Worm (Caenorhabditis elegans): ENCODE data around the gene R03G5.6.

Gene R03G5.6

ce11 chrX:7787885-7788353, 28.8 kb downstream of the R03G5.6 start, which contains the start of gene ZK154.5 (continued):
- no peak for TF ChIP-seq nhr-41 (GFP tag; IDR thresholded peaks at IDR 0.05)
- peak; percentile 43 for TF ChIP-seq mxl-3 (GFP tag; optimal IDR thresholded peaks at IDR 0.05)
- TF ChIP-seq ceh-62 (tag; optimal IDR thresholded peaks at IDR 0.05) = no peak
- TF ChIP-seq dve-1 (tag; optimal IDR thresholded peaks at IDR 0.05; ENCODE audit: insufficient read depth) = peak; percentile 62
- no peak for TF ChIP-seq nhr-11 (tag; optimal IDR thresholded peaks at IDR 0.05)
- no peak for TF ChIP-seq Y5F2A.4 (GFP tag; optimal IDR thresholded peaks at IDR 0.05)
- TF ChIP-seq nhr-28 (tag; optimal IDR thresholded peaks at IDR 0.05) = peak; percentile 20
- no peak for TF ChIP-seq snpc-1.2 (GFP tag; IDR thresholded peaks at IDR 0.05)
- TF ChIP-seq hlh-30 (tag; optimal IDR thresholded peaks at IDR 0.05; ENCODE audit: insufficient read depth) = peak; percentile 58
- TF ChIP-seq hlh-11 (tag; optimal IDR thresholded peaks at IDR 0.05) = peak; percentile 43
- TF ChIP-seq php-3 (GFP tag; IDR thresholded peaks at IDR 0.05) = no peak
- TF ChIP-seq egl-27 (tag; optimal IDR thresholded peaks at IDR 0.05) = no peak
- 0 out of 2 replicates have a peak, but pooled peaks have one; percentile 16 for TF ChIP-seq ctbp-1 (GFP tag; IDR thresholded peaks at IDR 0.05)
- TF ChIP-seq ztf-11 (tag; optimal IDR thresholded peaks at IDR 0.05) = no peak
- no peak for TF ChIP-seq nhr-25 (tag; optimal IDR thresholded peaks at IDR 0.05; ENCODE audit: borderline replicate concordance, insufficient read depth)
- no peak for TF ChIP-seq zfp-2 (tag; optimal IDR thresholded peaks at IDR 0.05)
- TF ChIP-seq pha-4 (GFP tag; IDR thresholded peaks at IDR 0.05) = no peak
- peak; percentile 42 for TF ChIP-seq pha-4 (tag; optimal IDR thresholded peaks at IDR 0.05)
- peak; percentile 45; the same call in 1 of the 2 replicates for TF ChIP-seq T26A8.4 (GFP tag; IDR thresholded peaks at IDR 0.05)
- peak; percentile 10 for TF ChIP-seq ceh-28 (tag; optimal IDR thresholded peaks at IDR 0.05)
- TF ChIP-seq ztf-7 (tag; optimal IDR thresholded peaks at IDR 0.05) = peak; percentile 3
- no peak for TF ChIP-seq lin-15B (tag; optimal IDR thresholded peaks at IDR 0.05)
- no peak; the same call in 1 of the 2 replicates for TF ChIP-seq arid-1 (GFP tag; conservative IDR thresholded peaks at IDR 0.05)
- no peak for TF ChIP-seq nhr-102 (tag; optimal IDR thresholded peaks at IDR 0.05)

ce11 chrX:7782389-7782788, 34.3 kb downstream of the R03G5.6 start, which contains the start of gene ZK154.4:
Gene ZK154.4 (minus strand): TSS chrX:7782415.
- TF ChIP-seq unc-130 (GFP tag; optimal IDR thresholded peaks at IDR 0.05) = no peak
- TF ChIP-seq unc-62 (GFP tag; optimal IDR thresholded peaks at IDR 0.05 in 1 of 2) = peak in 1 of 2 experiments; percentile 94
- TF ChIP-seq unc-62 (tag; optimal IDR thresholded peaks at IDR 0.05) = no peak
- no peak for TF ChIP-seq Y105C5A.15 (GFP tag; IDR thresholded peaks at IDR 0.05)
- no peak for TF ChIP-seq ceh-28 (tag; optimal IDR thresholded peaks at IDR 0.05)
- no peak for TF ChIP-seq ceh-62 (tag; optimal IDR thresholded peaks at IDR 0.05)
- TF ChIP-seq fkh-10 (GFP tag; optimal IDR thresholded peaks at IDR 0.05) = no peak
- no peak for TF ChIP-seq ceh-82 (tag; optimal IDR thresholded peaks at IDR 0.05)
- TF ChIP-seq D1046.2 (GFP tag; IDR thresholded peaks at IDR 0.05) = no peak
- TF ChIP-seq daf-16 (GFP tag; optimal IDR thresholded peaks at IDR 0.05) = no peak
- peak; percentile 23 for TF ChIP-seq daf-16 (tag; optimal IDR thresholded peaks at IDR 0.05)
- no peak for TF ChIP-seq lir-3 (tag; optimal IDR thresholded peaks at IDR 0.05)
- peak; percentile 33; the same call in 1 of the 2 replicates for TF ChIP-seq egl-43 (GFP tag; IDR thresholded peaks at IDR 0.05)
- TF ChIP-seq lin-29 (GFP tag; IDR thresholded peaks at IDR 0.05) = no peak
- TF ChIP-seq nhr-6 (tag; optimal IDR thresholded peaks at IDR 0.05) = peak; percentile 60
- TF ChIP-seq mxl-2 (GFP tag; conservative IDR thresholded peaks at IDR 0.05) = no peak
- no peak for TF ChIP-seq pqm-1 (tag; optimal IDR thresholded peaks at IDR 0.05)
- TF ChIP-seq nhr-48 (tag; optimal IDR thresholded peaks at IDR 0.05) = no peak
- no peak for TF ChIP-seq egl-27 (tag; optimal IDR thresholded peaks at IDR 0.05)
- peak; percentile 82 for TF ChIP-seq hlh-30 (tag; optimal IDR thresholded peaks at IDR 0.05; ENCODE audit: insufficient read depth)
- TF ChIP-seq madf-5 (GFP tag; IDR thresholded peaks at IDR 0.05) = no peak
- TF ChIP-seq aha-1 (tag) = no peak
- TF ChIP-seq nhr-77 (tag; optimal IDR thresholded peaks at IDR 0.05) = peak; percentile 24
- no peak for TF ChIP-seq php-3 (GFP tag; IDR thresholded peaks at IDR 0.05)
- peak; percentile 64 for TF ChIP-seq mes-2 (tag; optimal IDR thresholded peaks at IDR 0.05; ENCODE audit: poor library complexity, severe bottlenecking)
- peak; percentile 60 for TF ChIP-seq mep-1 (tag; optimal IDR thresholded peaks at IDR 0.05)
- TF ChIP-seq zip-11 (GFP tag; IDR thresholded peaks at IDR 0.05) = no peak
- peak; percentile 58 for TF ChIP-seq dve-1 (tag; optimal IDR thresholded peaks at IDR 0.05; ENCODE audit: insufficient read depth)
- peak in 1 of 2 experiments; percentile 63 for TF ChIP-seq lsy-2 (tag; optimal IDR thresholded peaks at IDR 0.05)
- TF ChIP-seq ces-1 (GFP tag; optimal IDR thresholded peaks at IDR 0.05) = no peak
- peak; percentile 34 for TF ChIP-seq jun-1 (tag; optimal IDR thresholded peaks at IDR 0.05)
- TF ChIP-seq tag-97 (GFP tag; IDR thresholded peaks at IDR 0.05) = no peak
- no peak for TF ChIP-seq F44E2.7 (GFP tag; IDR thresholded peaks at IDR 0.05)

Data from whole organism, L4 larva.